Fruit fly (Drosophila melanogaster) whole organism: ENCODE results near the gene lost.

ENCODE experiments used
- EcR ChIP-seq, 2 experiments: fragments of >200 bp; optimal IDR thresholded peaks; 2 replicates each; lab custom pipeline; 2017; ENCODE audit warnings: missing biosample characterization in 2 of 2, missing genetic modification characterization in 2 of 2, missing genetic modification reagents in 2 of 2
- pan ChIP-seq: fragments of >200 bp; optimal IDR thresholded peaks from 2 replicates; lab custom pipeline; 2017
- usp ChIP-seq: fragments of >200 bp; optimal IDR thresholded peaks from 2 replicates; lab custom pipeline; 2017; ENCODE audit warnings: missing biosample characterization, missing genetic modification characterization, mixed read lengths

DNA sequence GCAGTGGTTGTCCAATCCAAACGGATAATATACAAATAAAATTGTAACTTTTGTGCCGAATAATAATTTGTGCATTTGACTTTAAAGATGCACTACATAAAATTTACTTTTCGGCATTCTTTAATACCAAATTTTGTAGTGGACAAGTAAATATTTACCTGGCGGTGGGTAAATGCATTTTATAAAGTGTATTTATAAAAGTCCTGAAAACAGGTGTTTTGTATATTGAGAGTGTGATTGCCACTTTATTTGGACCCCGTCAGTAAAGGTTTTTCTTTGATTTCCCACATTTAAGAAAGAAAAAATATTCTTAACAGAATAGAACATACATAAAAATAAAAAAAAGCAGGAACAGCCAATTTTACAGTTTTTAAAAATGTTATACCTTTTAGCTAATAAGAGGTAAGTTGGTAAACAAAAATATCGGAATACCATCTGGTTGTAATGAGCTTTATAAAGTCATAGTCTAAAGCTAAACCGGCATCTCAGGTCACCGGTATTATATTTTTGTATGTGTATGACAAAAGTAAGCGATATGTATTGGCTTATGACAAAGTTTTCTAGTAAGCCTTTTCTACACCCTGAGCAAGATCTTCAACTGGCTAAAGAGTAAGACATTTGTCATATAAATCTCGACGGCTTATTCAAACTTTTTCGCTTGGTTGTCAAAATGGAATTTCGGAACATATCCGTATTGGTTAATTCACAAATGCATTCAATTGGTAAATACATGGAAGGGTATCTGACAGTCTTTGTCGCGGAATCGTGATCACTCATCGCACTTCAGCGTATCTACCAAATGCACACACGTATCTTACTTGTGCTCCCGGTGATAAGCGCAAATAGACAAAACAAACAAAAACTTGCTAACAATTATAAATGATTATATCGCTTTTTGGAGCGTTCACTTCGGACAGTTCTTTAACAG, 8.0 kb upstream of the lost start:
- TF ChIP-seq usp (GFP tag; lab: Kevin White, UChicago), result no peak
- TF ChIP-seq EcR (GFP tag; optimal IDR thresholded peaks at IDR 0.05; lab: Kevin White, UChicago), result no peak
- no peak for TF ChIP-seq pan (lab: Kevin White, UChicago)
